Worm (Caenorhabditis elegans): ENCODE measurements around the gene her-1.

The her-1 gene

ce11 chrV:9692649-9693112 is 4.1 kb upstream of the her-1 start, which contains the start of gene ZK287.7:
Gene ZK287.7 (plus strand): TSS chrV:9693062.
- TF ChIP-seq fos-1 (tag; optimal IDR thresholded peaks at IDR 0.05): no peak
- TF ChIP-seq nhr-77 (tag; optimal IDR thresholded peaks at IDR 0.05): no peak
- TF ChIP-seq pag-3 (tag; optimal IDR thresholded peaks at IDR 0.05; ENCODE audit: borderline replicate concordance, insufficient read depth): no peak
- no peak for TF ChIP-seq xbp-1 (tag; optimal IDR thresholded peaks at IDR 0.05)
- no peak for TF ChIP-seq Y116A8C.19 (tag; optimal IDR thresholded peaks at IDR 0.05; ENCODE audit: borderline replicate concordance)
- no peak for TF ChIP-seq mdl-1 (tag; optimal IDR thresholded peaks at IDR 0.05)
- no peak for TF ChIP-seq unc-98 (GFP tag; IDR thresholded peaks at IDR 0.05)
- no peak for TF ChIP-seq C34B4.2 (tag; optimal IDR thresholded peaks at IDR 0.05)
- no peak for TF ChIP-seq nhr-76 (tag; optimal IDR thresholded peaks at IDR 0.05)
- TF ChIP-seq rnt-1 (tag; optimal IDR thresholded peaks at IDR 0.05): no peak
- TF ChIP-seq fkh-8 (tag; optimal IDR thresholded peaks at IDR 0.05): no peak
- TF ChIP-seq sox-4 (tag; optimal IDR thresholded peaks at IDR 0.05): no peak
- TF ChIP-seq ztf-4 (tag; optimal IDR thresholded peaks at IDR 0.05): no peak
- no peak for TF ChIP-seq dsc-1 (tag; optimal IDR thresholded peaks at IDR 0.05)
- no peak for TF ChIP-seq zip-4 (GFP tag; optimal IDR thresholded peaks at IDR 0.05)
- TF ChIP-seq pqm-1 (tag; optimal IDR thresholded peaks at IDR 0.05): no peak
- TF ChIP-seq ets-5 (GFP tag; IDR thresholded peaks at IDR 0.05): no peak

- TF ChIP-seq tbx-2 (tag; optimal IDR thresholded peaks at IDR 0.05) (no peak), mab-9 (GFP tag; IDR thresholded peaks at IDR 0.05) (no peak), nhr-20 (tag; optimal IDR thresholded peaks at IDR 0.05) (no peak), fkh-4 (tag; optimal IDR thresholded peaks at IDR 0.05; ENCODE audit: borderline replicate concordance) (no peak), elt-2 (tag; optimal IDR thresholded peaks at IDR 0.05) (peak; percentile 9)
Measured at ce11 chrV:9699216-9699615, 2.4 kb downstream of the her-1 start.

- no peak for TF ChIP-seq C34B4.2 (tag; optimal IDR thresholded peaks at IDR 0.05)
- TF ChIP-seq elt-2 (tag; optimal IDR thresholded peaks at IDR 0.05): peak; percentile 44
- no peak for TF ChIP-seq fkh-8 (tag; optimal IDR thresholded peaks at IDR 0.05)
- no peak for TF ChIP-seq nhr-20 (tag; optimal IDR thresholded peaks at IDR 0.05)
- TF ChIP-seq tlp-1 (tag; optimal IDR thresholded peaks at IDR 0.05): peak; percentile 29
Measured at ce11 chrV:9701861-9702260, 5.0 kb downstream of the her-1 start.

- TF ChIP-seq lin-39 (tag; optimal IDR thresholded peaks at IDR 0.05) (no peak), hlh-4 (tag; optimal IDR thresholded peaks at IDR 0.05) (peak; percentile 57)
Measured at ce11 chrV:9702755-9703154, 5.9 kb downstream of the her-1 start, which contains the start of gene xbx-6. Gene xbx-6 (plus strand): TSS chrV:9703055.

- TF ChIP-seq fkh-4 (tag; optimal IDR thresholded peaks at IDR 0.05; ENCODE audit: borderline replicate concordance) (no peak), fkh-10 (GFP tag; optimal IDR thresholded peaks at IDR 0.05) (no peak), ets-5 (GFP tag; IDR thresholded peaks at IDR 0.05) (no peak)
Measured at ce11 chrV:9703549-9703948, 6.7 kb downstream of the her-1 start.

ce11 chrV:9704399-9704798 is 7.6 kb downstream of the her-1 start:
- TF ChIP-seq nhr-76 (tag; optimal IDR thresholded peaks at IDR 0.05) (no peak), nhr-85 (tag) (peak; percentile 36), mdl-1 (tag; optimal IDR thresholded peaks at IDR 0.05) (peak in 1 of 2 experiments; percentile 17), Y116A8C.19 (tag; optimal IDR thresholded peaks at IDR 0.05; ENCODE audit: borderline replicate concordance) (no peak), nhr-47 (tag; optimal IDR thresholded peaks at IDR 0.05) (peak; percentile 42), egl-27 (tag; optimal IDR thresholded peaks at IDR 0.05) (no peak), skn-1 (tag; optimal IDR thresholded peaks at IDR 0.05) (peak; percentile 61), mab-9 (GFP tag; IDR thresholded peaks at IDR 0.05) (no peak), unc-62 (GFP tag; optimal IDR thresholded peaks at IDR 0.05) (no peak), C16A3.4 (tag; optimal IDR thresholded peaks at IDR 0.05) (peak; percentile 33), jun-1 (tag; optimal IDR thresholded peaks at IDR 0.05) (no peak), dpl-1 (GFP tag; optimal IDR thresholded peaks at IDR 0.05) (peak in 2 of 3 experiments; percentile 14 to 35), blmp-1 (tag; optimal IDR thresholded peaks at IDR 0.05) (peak; percentile 93), fkh-8 (tag; optimal IDR thresholded peaks at IDR 0.05) (peak; percentile 64), elt-3 (tag; optimal IDR thresholded peaks at IDR 0.05) (peak in 1 of 6 experiments; percentile 63), unc-130 (tag; optimal IDR thresholded peaks at IDR 0.05) (no peak), ztf-11 (tag; optimal IDR thresholded peaks at IDR 0.05) (no peak), pqm-1 (tag; optimal IDR thresholded peaks at IDR 0.05) (no peak), nhr-90 (tag; optimal IDR thresholded peaks at IDR 0.05; ENCODE audit: poor library complexity) (no peak), ceh-82 (tag; optimal IDR thresholded peaks at IDR 0.05) (peak; percentile 31 to 73 (median 69)), xbp-1 (tag; optimal IDR thresholded peaks at IDR 0.05) (peak; percentile 20), ets-5 (GFP tag; IDR thresholded peaks at IDR 0.05) (no peak), egl-13 (tag; optimal IDR thresholded peaks at IDR 0.05) (no peak)
